Worm (Caenorhabditis elegans) whole organism, late embryonic: ENCODE results near the gene Y42G9A.1.

Source experiments
- F13H6.1 ChIP-seq: sonication (generic microtip); optimal IDR thresholded peaks from 2 replicates; lab custom pipeline; 2016; ENCODE audit warnings: missing genetic modification characterization, missing compliant biosample characterization
- ama-1 ChIP-seq: fragments of 150-350 bp; optimal IDR thresholded peaks from 2 replicates; lab custom pipeline; 2014
- ceh-14 ChIP-seq: sonication (generic microtip); optimal IDR thresholded peaks from 2 replicates; lab custom pipeline; 2016; ENCODE audit warnings: missing genotype, missing genetic modification characterization, missing compliant biosample characterization
- elt-2 ChIP-seq: sonication (generic microtip); optimal IDR thresholded peaks from 2 replicates; lab custom pipeline; 2016; ENCODE audit warnings: missing genetic modification reagents, missing genetic modification characterization, missing compliant biosample characterization
- hlh-30 ChIP-seq: sonication (generic microtip); optimal IDR thresholded peaks from 2 replicates; lab custom pipeline; 2017; ENCODE audit warnings: antibody characterized with exemption, missing genetic modification characterization, missing compliant biosample characterization; ENCODE audit not compliant: insufficient read depth
- lin-11 ChIP-seq: fragments of 200-800 bp; sonication (Bioruptor generic); optimal IDR thresholded peaks from 2 replicates; lab custom pipeline; 2018; ENCODE audit warnings: mild to moderate bottlenecking, missing genetic modification characterization, missing compliant biosample characterization
- nhr-11 ChIP-seq: fragments of 150-350 bp; optimal IDR thresholded peaks from 2 replicates; lab custom pipeline; 2014; ENCODE audit warnings: missing biosample characterization, missing genetic modification characterization
- tbx-2 ChIP-seq: sonication (generic microtip); optimal IDR thresholded peaks from 2 replicates; lab custom pipeline; 2016; ENCODE audit warnings: missing genetic modification characterization, missing compliant biosample characterization
- tbx-7 ChIP-seq: sonication (generic microtip); optimal IDR thresholded peaks from 2 replicates; lab custom pipeline; 2016; ENCODE audit warnings: missing genotype, missing genetic modification characterization, missing compliant biosample characterization
- unc-86 ChIP-seq: sonication (generic microtip); optimal IDR thresholded peaks from 2 replicates; lab custom pipeline; 2016; ENCODE audit warnings: missing genetic modification characterization, missing compliant biosample characterization

DNA sequence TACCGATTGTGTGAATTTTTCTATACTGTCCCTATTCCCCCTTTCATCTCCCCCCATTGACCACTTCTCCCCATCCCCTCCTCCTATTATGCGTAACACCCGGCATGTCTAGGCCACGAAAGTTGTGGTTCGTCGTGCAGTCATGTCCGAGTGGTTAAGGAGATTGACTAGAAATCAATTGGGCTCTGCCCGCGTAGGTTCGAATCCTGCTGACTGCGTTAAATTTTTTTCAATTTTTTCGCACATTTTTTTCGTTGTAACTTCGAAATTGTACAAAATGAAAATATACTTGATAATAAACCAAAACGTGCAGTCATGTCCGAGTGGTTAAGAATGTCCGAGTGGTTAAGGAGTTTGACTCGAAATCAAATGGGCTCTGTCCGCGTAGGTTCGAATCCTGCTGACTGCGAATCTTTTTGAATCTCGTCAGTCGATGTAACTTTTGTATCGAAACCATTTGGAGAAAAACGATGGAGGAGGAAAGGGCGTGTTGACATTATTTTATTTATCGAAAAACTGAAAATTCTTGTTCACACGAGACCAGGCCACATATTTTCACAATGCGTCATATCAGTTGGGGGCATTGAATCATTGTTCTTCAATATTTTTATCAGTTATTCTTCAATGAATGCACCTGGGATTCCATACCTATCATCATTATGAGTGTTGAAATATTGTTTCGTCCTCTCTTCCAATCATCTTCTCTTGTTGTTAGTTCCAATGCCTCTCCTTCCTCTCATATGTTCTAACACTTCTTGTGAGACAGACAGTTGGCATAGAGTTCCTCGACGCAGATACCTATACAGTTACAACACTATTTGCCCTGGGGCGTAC lies 9.1 kb downstream of the Y42G9A.1 start, which contains the start of gene nfm-1:
- TF ChIP-seq nhr-11 (tag; lab: Kevin White, UChicago): no peak
- no peak for TF ChIP-seq ama-1
- peak; percentile 78 for TF ChIP-seq lin-11 (tag; lab: Kevin White, UChicago)
- TF ChIP-seq elt-2 (tag; lab: Kevin White, UChicago): peak; percentile 83
- TF ChIP-seq tbx-7 (tag; lab: Kevin White, UChicago): no peak
- TF ChIP-seq unc-86 (tag; lab: Kevin White, UChicago): peak; percentile 68
- TF ChIP-seq ceh-14 (tag; lab: Kevin White, UChicago): peak; percentile 25
- peak; percentile 58 for TF ChIP-seq tbx-2 (tag; lab: Kevin White, UChicago)
- peak; percentile 7 for TF ChIP-seq F13H6.1
- TF ChIP-seq hlh-30 (tag; lab: Kevin White, UChicago): no peak
